Fruit fly (Drosophila melanogaster) whole organism, embryonic: Measurements from ENCODE around the gene Fic.

Experiments used
- B-H1 ChIP-seq: fragments of 200-800 bp; sonication (Bioruptor generic); IDR thresholded peaks from 3 replicates; pipeline ENCODE4 v1.3.6; 2022; ENCODE audit warnings: missing biosample characterization, missing genetic modification characterization
- CG10565 ChIP-seq: fragments of 200-800 bp; sonication (Bioruptor generic); optimal IDR thresholded peaks from 3 replicates; lab custom pipeline; 2016; ENCODE audit warnings: missing biosample characterization, mild to moderate bottlenecking, missing genetic modification characterization
- CG13287 ChIP-seq: fragments of 200-800 bp; sonication (Bioruptor generic); IDR thresholded peaks from 2 replicates; pipeline ENCODE4 v1.3.6; 2022; ENCODE audit warnings: missing biosample characterization, missing genetic modification characterization; ENCODE audit not compliant: partially characterized antibody
- CG13296 ChIP-seq: fragments of 200-800 bp; sonication (Bioruptor generic); optimal IDR thresholded peaks from 3 replicates; lab custom pipeline; 2018; ENCODE audit warnings: missing biosample characterization, mild to moderate bottlenecking, missing genetic modification characterization
- CG14710 ChIP-seq: fragments of 200-800 bp; sonication (Bioruptor generic); optimal IDR thresholded peaks from 3 replicates; lab custom pipeline; 2019; ENCODE audit warnings: missing biosample characterization, mild to moderate bottlenecking, missing genetic modification characterization, moderate library complexity
- CG1529 ChIP-seq: fragments of 200-800 bp; sonication (Bioruptor generic); optimal IDR thresholded peaks from 3 replicates; lab custom pipeline; 2018; ENCODE audit warnings: missing biosample characterization, missing genetic modification characterization
- CG15514 ChIP-seq: fragments of 200-800 bp; sonication (Bioruptor generic); optimal IDR thresholded peaks from 3 replicates; lab custom pipeline; 2017; ENCODE audit warnings: missing biosample characterization, missing genetic modification characterization, mild to moderate bottlenecking, moderate library complexity, missing genetic modification reagents
- CG17361 ChIP-seq: fragments of 200-800 bp; sonication (Bioruptor generic); IDR thresholded peaks from 3 replicates; pipeline ENCODE4 v1.3.6; 2022; ENCODE audit warnings: missing biosample characterization, missing genetic modification characterization
- CG1832 ChIP-seq: fragments of 200-800 bp; sonication (Bioruptor generic); optimal IDR thresholded peaks from 2 replicates; lab custom pipeline; 2017; ENCODE audit warnings: missing biosample characterization, mild to moderate bottlenecking, missing genetic modification characterization, inconsistent platforms
- CG2202 ChIP-seq: fragments of 200-800 bp; sonication (Bioruptor generic); optimal IDR thresholded peaks from 2 replicates; lab custom pipeline; 2018; ENCODE audit warnings: missing biosample characterization, mild to moderate bottlenecking, missing genetic modification characterization
- CG2712 ChIP-seq: fragments of 200-800 bp; optimal IDR thresholded peaks from 3 replicates; lab custom pipeline; 2019; ENCODE audit warnings: missing biosample characterization, mild to moderate bottlenecking, missing genetic modification characterization, moderate library complexity
- CG2875 ChIP-seq: fragments of 200-800 bp; sonication (Bioruptor generic); optimal IDR thresholded peaks from 2 replicates; lab custom pipeline; 2017; ENCODE audit warnings: missing biosample characterization, mild to moderate bottlenecking, missing genetic modification characterization, missing genetic modification reagents
- CG30403 ChIP-seq: fragments of 200-800 bp; sonication (Bioruptor generic); optimal IDR thresholded peaks from 3 replicates; lab custom pipeline; 2016; ENCODE audit warnings: missing biosample characterization, missing genetic modification characterization
- CG33213 ChIP-seq: fragments of 200-800 bp; sonication (Bioruptor generic); optimal IDR thresholded peaks from 3 replicates; lab custom pipeline; 2016; ENCODE audit warnings: missing biosample characterization, missing genetic modification characterization
- CG34224 ChIP-seq: fragments of 200-800 bp; sonication (Bioruptor generic); IDR thresholded peaks from 3 replicates; pipeline ENCODE4 v1.3.6; 2022; ENCODE audit warnings: missing biosample characterization, missing genetic modification characterization; ENCODE audit not compliant: partially characterized antibody
- CG5953 ChIP-seq: fragments of 200-800 bp; sonication (Bioruptor generic); IDR thresholded peaks from 2 replicates; pipeline ENCODE4 v1.3.6; 2022; ENCODE audit warnings: missing biosample characterization, missing genetic modification characterization
- CG6765 ChIP-seq: fragments of 200-800 bp; sonication (Bioruptor generic); optimal IDR thresholded peaks from 3 replicates; lab custom pipeline; 2017; ENCODE audit warnings: missing biosample characterization, mild to moderate bottlenecking, missing genetic modification characterization
- CG8944 ChIP-seq: fragments of 200-800 bp; sonication (Bioruptor generic); optimal IDR thresholded peaks from 3 replicates; lab custom pipeline; 2016; ENCODE audit warnings: missing biosample characterization, missing genetic modification characterization
- Dad ChIP-seq: fragments of 200-800 bp; sonication (Bioruptor generic); optimal IDR thresholded peaks from 3 replicates; lab custom pipeline; 2016; ENCODE audit warnings: missing biosample characterization, missing genetic modification characterization
- Dip3 ChIP-seq: fragments of 200-800 bp; sonication (Bioruptor generic); optimal IDR thresholded peaks from 3 replicates; lab custom pipeline; 2016; ENCODE audit warnings: missing biosample characterization, missing genetic modification characterization
- ERR ChIP-seq: fragments of 200-800 bp; sonication (Bioruptor generic); optimal IDR thresholded peaks from 2 replicates; lab custom pipeline; 2016; ENCODE audit warnings: missing biosample characterization, missing genetic modification characterization
- HLH4C ChIP-seq: fragments of 200-800 bp; sonication (Bioruptor generic); IDR thresholded peaks from 3 replicates; pipeline ENCODE4 v1.3.6; 2022; ENCODE audit warnings: missing biosample characterization, missing genetic modification characterization; ENCODE audit not compliant: partially characterized antibody
- HLH54F ChIP-seq: fragments of 200-800 bp; sonication (Bioruptor generic); optimal IDR thresholded peaks from 3 replicates; lab custom pipeline; 2016; ENCODE audit warnings: missing biosample characterization, missing genetic modification characterization
- Hmr ChIP-seq: fragments of 200-800 bp; sonication (Bioruptor generic); optimal IDR thresholded peaks from 3 replicates; lab custom pipeline; 2017; ENCODE audit warnings: mild to moderate bottlenecking, missing biosample characterization, missing genetic modification reagents, missing genetic modification characterization
- Kr ChIP-seq: fragments of 200-800 bp; sonication (Bioruptor generic); optimal IDR thresholded peaks from 2 replicates; lab custom pipeline; 2017; ENCODE audit warnings: missing biosample characterization, mild to moderate bottlenecking, missing genetic modification characterization
- MTF-1 ChIP-seq: fragments of 200-800 bp; sonication (Bioruptor generic); optimal IDR thresholded peaks from 2 replicates; lab custom pipeline; 2018; ENCODE audit warnings: missing biosample characterization, mild to moderate bottlenecking, missing genetic modification characterization, borderline replicate concordance
- Mes4 ChIP-seq: fragments of 200-800 bp; sonication (Bioruptor generic); optimal IDR thresholded peaks from 2 replicates; lab custom pipeline; 2016; ENCODE audit warnings: missing biosample characterization, missing genetic modification characterization
- NC2β ChIP-seq: fragments of 200-800 bp; sonication (Bioruptor generic); optimal IDR thresholded peaks from 2 replicates; lab custom pipeline; 2016; ENCODE audit warnings: missing biosample characterization, missing genetic modification characterization
- Nf-YA ChIP-seq: fragments of 200-800 bp; sonication (Bioruptor generic); IDR thresholded peaks from 2 replicates; pipeline ENCODE4 v1.3.6; 2022; ENCODE audit warnings: missing biosample characterization, missing genetic modification characterization
- Oli ChIP-seq: fragments of 200-800 bp; sonication (Bioruptor generic); optimal IDR thresholded peaks from 2 replicates; lab custom pipeline; 2018; ENCODE audit warnings: missing biosample characterization, mild to moderate bottlenecking, missing genetic modification characterization, moderate library complexity
- Spps ChIP-seq: fragments of 200-800 bp; sonication (Bioruptor generic); optimal IDR thresholded peaks from 2 replicates; lab custom pipeline; 2018; ENCODE audit warnings: missing biosample characterization, mild to moderate bottlenecking, missing genetic modification characterization
- ara ChIP-seq: fragments of 200-800 bp; sonication (Bioruptor generic); IDR thresholded peaks from 2 replicates; pipeline ENCODE4 v1.3.6; 2022; ENCODE audit warnings: missing biosample characterization, missing genetic modification characterization
- crc ChIP-seq: fragments of 200-800 bp; sonication (Bioruptor generic); optimal IDR thresholded peaks from 2 replicates; lab custom pipeline; 2016; ENCODE audit warnings: missing biosample characterization, missing genetic modification characterization
- dmrt11E ChIP-seq: fragments of 200-800 bp; sonication (Bioruptor generic); optimal IDR thresholded peaks from 3 replicates; lab custom pipeline; 2018; ENCODE audit warnings: missing biosample characterization, mild to moderate bottlenecking, missing genetic modification characterization, moderate library complexity
- dysf ChIP-seq: fragments of 200-800 bp; sonication (Bioruptor generic); IDR thresholded peaks from 3 replicates; pipeline ENCODE4 v1.3.6; 2022; ENCODE audit warnings: missing biosample characterization, missing genetic modification characterization
- gce ChIP-seq: fragments of 200-800 bp; sonication (Bioruptor generic); IDR thresholded peaks from 3 replicates; pipeline ENCODE4 v1.3.6; 2022; ENCODE audit warnings: missing biosample characterization, missing genetic modification characterization
- jing ChIP-seq: fragments of 200-800 bp; sonication (Bioruptor generic); optimal IDR thresholded peaks from 2 replicates; lab custom pipeline; 2018; ENCODE audit warnings: missing biosample characterization, mild to moderate bottlenecking, missing genetic modification characterization
- mam ChIP-seq: fragments of 200-800 bp; sonication (Bioruptor generic); optimal IDR thresholded peaks from 3 replicates; lab custom pipeline; 2016; ENCODE audit warnings: missing biosample characterization, missing genetic modification characterization
- pros ChIP-seq: fragments of 200-800 bp; sonication (Bioruptor generic); optimal IDR thresholded peaks from 3 replicates; lab custom pipeline; 2019; ENCODE audit warnings: missing biosample characterization, mild to moderate bottlenecking, missing genetic modification characterization, moderate library complexity
- pum ChIP-seq: fragments of 200-800 bp; sonication (Bioruptor generic); optimal IDR thresholded peaks from 2 replicates; lab custom pipeline; 2016; ENCODE audit warnings: missing biosample characterization, missing genetic modification characterization
- salm ChIP-seq: fragments of 200-800 bp; sonication (Bioruptor generic); optimal IDR thresholded peaks from 2 replicates; lab custom pipeline; 2018; ENCODE audit warnings: missing biosample characterization, mild to moderate bottlenecking, missing genetic modification characterization
- sob ChIP-seq: fragments of 200-800 bp; sonication (Bioruptor generic); IDR thresholded peaks from 2 replicates; pipeline ENCODE4 v1.3.6; 2022; ENCODE audit warnings: missing biosample characterization, missing genetic modification characterization
- stc ChIP-seq: fragments of 200-800 bp; sonication (Bioruptor generic); IDR thresholded peaks from 2 replicates; pipeline ENCODE4 v1.3.6; 2022; ENCODE audit warnings: missing biosample characterization, missing genetic modification characterization
- tin ChIP-seq: fragments of 200-800 bp; sonication (Bioruptor generic); optimal IDR thresholded peaks from 3 replicates; lab custom pipeline; 2016; ENCODE audit warnings: missing biosample characterization, missing genetic modification characterization
- tx ChIP-seq: fragments of 200-800 bp; sonication (Bioruptor generic); optimal IDR thresholded peaks from 2 replicates; lab custom pipeline; 2016; ENCODE audit warnings: missing biosample characterization, missing genetic modification characterization
- yki ChIP-seq: fragments of >200 bp; optimal IDR thresholded peaks from 3 replicates; lab custom pipeline; 2018
- zfh2 ChIP-seq: fragments of 200-800 bp; sonication (Bioruptor generic); optimal IDR thresholded peaks from 2 replicates; lab custom pipeline; 2016; ENCODE audit warnings: missing biosample characterization, missing genetic modification characterization

Gene Fic

dm6 chr2L:6455955-6456599, 31.9 kb downstream of the Fic start, which contains the start of gene frj (continued):
- TF ChIP-seq zfh2 (peak; percentile 68), HLH54F (GFP tag; lab: Kevin White, UChicago) (peak; percentile 70), CG8944 (GFP tag; lab: Kevin White, UChicago) (peak; percentile 75), NC2β (GFP tag; lab: Kevin White, UChicago) (peak; percentile 54), sob (GFP tag; lab: Robert Waterston, UW) (peak; percentile 70), CG17361 (GFP tag; lab: Robert Waterston, UW) (peak; percentile 74), CG10565 (GFP tag; lab: Kevin White, UChicago) (no peak), Mes4 (GFP tag; lab: Kevin White, UChicago) (no peak), Hmr (peak; percentile 75), CG33213 (GFP tag; lab: Kevin White, UChicago) (peak; percentile 76), Kr (GFP tag; lab: Kevin White, UChicago) (no peak), crc (GFP tag; lab: Kevin White, UChicago) (peak; percentile 29), CG30403 (GFP tag; lab: Kevin White, UChicago) (peak; percentile 78), tx (peak; percentile 73), dmrt11E (peak; percentile 46), Nf-YA (GFP tag; lab: Robert Waterston, UW) (no peak)

dm6 chr2L:6457583-6457982, 33.4 kb downstream of the Fic start:
- TF ChIP-seq CG13287 (GFP tag; lab: Robert Waterston, UW): no peak
- TF ChIP-seq HLH4C (GFP tag; lab: Robert Waterston, UW): 0 out of 3 replicates have a peak, but pooled peaks have one; percentile 9

- TF ChIP-seq dysf (GFP tag; lab: Robert Waterston, UW): no peak
- no peak for TF ChIP-seq CG1832
- TF ChIP-seq ara (GFP tag; lab: Robert Waterston, UW): 0 out of 2 replicates have a peak, but pooled peaks have one; percentile 4
- no peak for TF ChIP-seq Oli (tag; lab: Kevin White, UChicago)
- TF ChIP-seq jing (GFP tag; lab: Kevin White, UChicago): no peak
- peak; percentile 1 for TF ChIP-seq CG2202 (tag; lab: Kevin White, UChicago)
- peak; percentile 60; the same call in 1 of the 2 replicates for TF ChIP-seq CG5953 (GFP tag; lab: Robert Waterston, UW)
- peak; percentile 71 for TF ChIP-seq CG2875 (GFP tag; lab: Kevin White, UChicago)
- TF ChIP-seq tx: no peak
- no peak for TF ChIP-seq CG15514 (GFP tag; lab: Kevin White, UChicago)
- peak; percentile 16 for TF ChIP-seq CG2712 (tag; lab: Kevin White, UChicago)
- TF ChIP-seq CG13287 (GFP tag; lab: Robert Waterston, UW): no peak
- TF ChIP-seq stc: peak; percentile 43; the same call in 1 of the 2 replicates
- no peak for TF ChIP-seq Dad (GFP tag; lab: Kevin White, UChicago)
- TF ChIP-seq CG14710: peak; percentile 1
- TF ChIP-seq CG34224: no peak
- TF ChIP-seq gce: no peak
- TF ChIP-seq Spps (tag; lab: Kevin White, UChicago): peak; percentile 27
- peak; percentile 50 for TF ChIP-seq MTF-1 (GFP tag; lab: Kevin White, UChicago)
- TF ChIP-seq mam: no peak
- TF ChIP-seq CG13296 (GFP tag; lab: Kevin White, UChicago): peak; percentile 19
- no peak; the same call in 2 of the 3 replicates for TF ChIP-seq B-H1 (GFP tag; lab: Robert Waterston, UW)
- TF ChIP-seq CG1529 (GFP tag; lab: Kevin White, UChicago): peak; percentile 52
- TF ChIP-seq ERR (GFP tag; lab: Kevin White, UChicago): no peak
- no peak for TF ChIP-seq pros (GFP tag; lab: Kevin White, UChicago)
- no peak for TF ChIP-seq yki (lab: Kevin White, UChicago)
- TF ChIP-seq Dip3 (GFP tag; lab: Kevin White, UChicago): no peak
- TF ChIP-seq CG6765 (GFP tag; lab: Kevin White, UChicago): peak; percentile 24
- no peak for TF ChIP-seq pum (GFP tag; lab: Kevin White, UChicago)
- no peak for TF ChIP-seq tin (GFP tag; lab: Kevin White, UChicago)
- peak; percentile 56 for TF ChIP-seq salm
Observed at dm6 chr2L:6461497-6461896, 37.4 kb downstream of the Fic start.
